Worm (Caenorhabditis elegans): Measurements from ENCODE around the gene snb-1.

DNA sequence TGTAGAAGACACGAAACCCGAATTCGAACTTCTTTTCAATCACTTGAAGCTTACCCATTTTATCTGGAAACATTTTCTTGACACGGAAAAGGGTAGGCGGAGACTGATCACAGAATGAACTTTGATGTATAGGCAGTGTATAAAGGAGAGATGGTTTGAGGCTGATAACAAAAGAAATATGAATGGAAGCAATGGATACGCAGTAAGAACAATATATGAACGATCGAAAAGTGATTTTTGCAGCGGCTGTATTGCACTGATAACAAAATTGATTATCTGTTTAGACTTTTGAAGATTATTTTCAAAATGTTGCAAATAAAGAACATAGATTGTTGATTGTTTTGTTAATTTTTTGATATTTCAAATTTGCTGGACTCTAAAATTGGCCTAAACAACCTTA lies 9.4 kb upstream of the snb-1 start, which contains the start of gene pmp-5:
- TF ChIP-seq nhr-237 (tag; optimal IDR thresholded peaks at IDR 0.05): no peak
- TF ChIP-seq fkh-10 (GFP tag; optimal IDR thresholded peaks at IDR 0.05): no peak
- no peak for TF ChIP-seq aly-2 (tag; optimal IDR thresholded peaks at IDR 0.05)
- no peak for TF ChIP-seq zag-1 (tag; optimal IDR thresholded peaks at IDR 0.05)
- no peak for TF ChIP-seq hmg-11 (tag; optimal IDR thresholded peaks at IDR 0.05)
- TF ChIP-seq ztf-4 (tag; optimal IDR thresholded peaks at IDR 0.05): no peak
- TF ChIP-seq lin-39 (tag; optimal IDR thresholded peaks at IDR 0.05): no peak
- no peak for TF ChIP-seq nhr-25 (tag; optimal IDR thresholded peaks at IDR 0.05)
- TF ChIP-seq ztf-11 (tag; optimal IDR thresholded peaks at IDR 0.05): no peak
- TF ChIP-seq snpc-4 (tag; optimal IDR thresholded peaks at IDR 0.05): no peak
- TF ChIP-seq nhr-76 (tag; optimal IDR thresholded peaks at IDR 0.05): no peak
- TF ChIP-seq R02D3.7 (tag; optimal IDR thresholded peaks at IDR 0.05): no peak
- TF ChIP-seq egl-27 (tag; optimal IDR thresholded peaks at IDR 0.05): no peak

Data from whole organism, L3 larva.